Fruit fly (Drosophila melanogaster) whole organism, pupa: ENCODE measurements around the gene vih.

Experiments used
- CG10348 ChIP-seq: fragments of 200-800 bp; sonication (Bioruptor generic); IDR thresholded peaks from 2 replicates; pipeline ENCODE4 v1.3.6; 2022; ENCODE audit warnings: missing biosample characterization, missing genetic modification characterization
- CG12605 ChIP-seq: fragments of 200-800 bp; sonication (Bioruptor generic); IDR thresholded peaks from 2 replicates; pipeline ENCODE4 v1.3.6; 2022; ENCODE audit warnings: missing biosample characterization, missing genetic modification characterization
- CG13204 ChIP-seq: fragments of 200-800 bp; sonication (Bioruptor generic); optimal IDR thresholded peaks from 2 replicates; lab custom pipeline; 2018; ENCODE audit warnings: missing biosample characterization, mild to moderate bottlenecking, missing genetic modification characterization, moderate library complexity
- CG14655 ChIP-seq: fragments of 200-800 bp; sonication (Bioruptor generic); optimal IDR thresholded peaks from 3 replicates; lab custom pipeline; 2017; ENCODE audit warnings: mild to moderate bottlenecking, missing biosample characterization, missing genetic modification reagents, missing genetic modification characterization
- CG15710 ChIP-seq: fragments of 200-800 bp; sonication (Bioruptor generic); optimal IDR thresholded peaks from 2 replicates; lab custom pipeline; 2018; ENCODE audit warnings: missing biosample characterization, mild to moderate bottlenecking, missing genetic modification characterization, moderate library complexity
- CG17806 ChIP-seq: fragments of 200-800 bp; sonication (Bioruptor generic); optimal IDR thresholded peaks from 2 replicates; lab custom pipeline; 2018; ENCODE audit warnings: missing biosample characterization, mild to moderate bottlenecking, missing genetic modification characterization, moderate library complexity
- CG32121 ChIP-seq: fragments of 200-800 bp; sonication (Bioruptor generic); IDR thresholded peaks from 2 replicates; pipeline ENCODE4 v1.3.6; 2022; ENCODE audit warnings: missing biosample characterization, missing genetic modification characterization
- CG34367 ChIP-seq: fragments of 200-800 bp; sonication (Bioruptor generic); optimal IDR thresholded peaks from 2 replicates; lab custom pipeline; 2018; ENCODE audit warnings: missing biosample characterization, mild to moderate bottlenecking, missing genetic modification characterization
- CG4496 ChIP-seq: fragments of 200-800 bp; sonication (Bioruptor generic); IDR thresholded peaks from 3 replicates; pipeline ENCODE4 v1.3.6; 2022; ENCODE audit warnings: missing biosample characterization, missing genetic modification characterization
- CG8159 ChIP-seq: fragments of 200-800 bp; sonication (Bioruptor generic); optimal IDR thresholded peaks from 3 replicates; lab custom pipeline; 2018; ENCODE audit warnings: missing biosample characterization, mild to moderate bottlenecking, missing genetic modification characterization, moderate library complexity
- CG8301 ChIP-seq: fragments of 200-800 bp; sonication (Bioruptor generic); optimal IDR thresholded peaks from 2 replicates; lab custom pipeline; 2018; ENCODE audit warnings: missing biosample characterization, mild to moderate bottlenecking, missing genetic modification characterization
- CG9948 ChIP-seq: fragments of 200-800 bp; sonication (Bioruptor generic); optimal IDR thresholded peaks from 2 replicates; lab custom pipeline; 2018; ENCODE audit warnings: missing biosample characterization, mild to moderate bottlenecking, missing genetic modification characterization, moderate library complexity
- D1 ChIP-seq: fragments of 200-800 bp; sonication (Bioruptor generic); optimal IDR thresholded peaks from 2 replicates; lab custom pipeline; 2018; ENCODE audit warnings: missing biosample characterization, mild to moderate bottlenecking, missing genetic modification characterization, moderate library complexity
- EcR ChIP-seq: fragments of 200-800 bp; sonication (Bioruptor generic); optimal IDR thresholded peaks from 3 replicates; lab custom pipeline; 2019; ENCODE audit warnings: missing biosample characterization, missing genetic modification characterization, mild to moderate bottlenecking, moderate library complexity, missing genetic modification reagents
- Ets98B ChIP-seq: fragments of 200-800 bp; sonication (Bioruptor generic); IDR thresholded peaks from 2 replicates; pipeline ENCODE4 v1.3.6; 2022; ENCODE audit warnings: missing biosample characterization, missing genetic modification characterization
- Pif1A ChIP-seq: fragments of 200-800 bp; sonication (Bioruptor generic); optimal IDR thresholded peaks from 3 replicates; lab custom pipeline; 2016; ENCODE audit warnings: missing biosample characterization, missing genetic modification characterization
- Pif1B ChIP-seq: fragments of 200-800 bp; sonication (Bioruptor generic); optimal IDR thresholded peaks from 3 replicates; lab custom pipeline; 2016; ENCODE audit warnings: missing biosample characterization, missing genetic modification characterization
- Snoo ChIP-seq: fragments of 200-800 bp; sonication (Bioruptor generic); optimal IDR thresholded peaks from 3 replicates; lab custom pipeline; 2017; ENCODE audit warnings: missing biosample characterization, mild to moderate bottlenecking, missing genetic modification characterization, inconsistent platforms
- fd96Ca ChIP-seq: fragments of 200-800 bp; sonication (Bioruptor generic); IDR thresholded peaks from 3 replicates; pipeline ENCODE4 v1.3.6; 2022; ENCODE audit warnings: missing biosample characterization, missing genetic modification characterization
- gl ChIP-seq: fragments of 200-800 bp; sonication (Bioruptor generic); optimal IDR thresholded peaks from 2 replicates; lab custom pipeline; 2018; ENCODE audit warnings: missing biosample characterization, mild to moderate bottlenecking, missing genetic modification characterization
- rn ChIP-seq: fragments of 200-800 bp; sonication (Bioruptor generic); IDR thresholded peaks from 2 replicates; pipeline ENCODE4 v1.3.6; 2022; ENCODE audit warnings: missing biosample characterization, missing genetic modification characterization

The vih gene

DNA sequence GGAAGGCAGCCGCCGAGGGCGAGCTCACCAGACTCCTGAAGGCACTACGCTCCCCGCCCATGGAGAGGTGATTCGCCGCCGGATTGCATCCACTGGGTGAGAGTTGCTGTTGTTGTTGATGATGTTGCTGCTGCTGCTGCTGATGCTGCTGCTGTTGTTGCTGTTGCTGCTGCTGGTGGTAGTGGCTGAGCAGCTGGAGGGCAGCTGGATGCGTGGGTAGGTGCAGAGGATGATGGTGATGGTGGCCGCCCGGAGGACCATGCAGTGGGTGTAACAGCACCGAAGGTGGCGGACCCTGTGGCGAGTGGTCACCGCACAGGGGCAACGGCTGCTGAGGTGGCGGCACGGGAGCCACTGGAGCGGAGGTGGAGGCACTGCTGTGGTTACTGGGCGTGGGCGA, 40.5 kb upstream of the vih start:
- no peak for TF ChIP-seq CG17806 (tag; lab: Kevin White, UChicago)
- no peak for TF ChIP-seq CG12605
- TF ChIP-seq rn (GFP tag; lab: Robert Waterston, UW) = no peak
- TF ChIP-seq gl (tag; lab: Kevin White, UChicago) = no peak
- no peak for TF ChIP-seq CG15710
- no peak for TF ChIP-seq Ets98B
- no peak for TF ChIP-seq CG34367 (tag; lab: Kevin White, UChicago)
- TF ChIP-seq, all 21 proteins: peak for 0

DNA sequence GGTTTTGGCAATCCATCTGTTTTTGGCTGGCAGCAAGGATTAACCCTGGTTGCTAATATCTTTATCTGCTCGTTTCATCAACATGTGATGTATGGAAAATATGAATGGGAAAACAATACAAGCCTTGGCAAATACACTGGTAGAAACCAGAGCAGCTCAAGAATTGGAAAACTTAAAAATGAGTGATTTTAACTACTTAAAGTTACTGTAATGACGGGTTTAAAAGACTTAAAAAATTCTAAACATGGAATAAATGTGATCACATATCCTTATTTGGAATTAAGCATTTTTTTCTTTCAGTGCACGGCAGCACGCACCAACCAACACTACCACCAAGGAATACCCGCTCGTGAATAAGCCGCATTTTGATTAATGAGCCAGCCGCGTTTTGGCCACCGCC, 38.9 kb upstream of the vih start:
- TF ChIP-seq CG4496 (no peak), Pif1B (GFP tag; lab: Kevin White, UChicago) (no peak), CG14655 (GFP tag; lab: Kevin White, UChicago) (no peak), CG34367 (tag; lab: Kevin White, UChicago) (no peak), fd96Ca (GFP tag; lab: Robert Waterston, UW) (no peak), CG8159 (peak; percentile 28), CG10348 (GFP tag; lab: Robert Waterston, UW) (no peak), CG32121 (GFP tag; lab: Robert Waterston, UW) (no peak)

DNA sequence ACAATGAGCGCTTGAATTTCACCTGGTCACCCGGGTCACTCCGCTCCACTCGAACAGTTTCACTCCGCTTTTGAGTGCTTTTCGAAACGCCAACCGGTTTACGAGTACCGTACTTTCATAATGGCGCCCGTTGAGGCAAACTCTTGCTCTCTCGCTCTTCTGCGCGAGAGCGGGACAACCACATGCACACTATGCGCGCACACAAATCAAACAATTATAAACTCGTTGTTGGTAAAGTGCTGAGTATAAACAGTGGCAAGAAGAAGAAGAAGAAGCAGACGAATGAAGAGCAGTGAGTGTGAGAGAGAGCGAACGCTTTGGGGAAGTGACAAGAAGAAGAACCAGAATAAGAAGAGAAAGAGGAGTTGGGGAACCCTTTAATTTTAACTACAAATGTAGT, 36.1 kb upstream of the vih start, which contains the start of gene eyg:
TSS of gene eyg (minus strand) at position 6 of the 400 bp plus-strand sequence.
- TF ChIP-seq CG8301 (tag; lab: Kevin White, UChicago) = no peak
- TF ChIP-seq CG12605 = no peak
- TF ChIP-seq EcR (GFP tag; lab: Kevin White, UChicago) = peak; percentile 19
- TF ChIP-seq CG4496 = no peak
- TF ChIP-seq Pif1B (GFP tag; lab: Kevin White, UChicago) = no peak
- TF ChIP-seq CG9948 (tag; lab: Kevin White, UChicago) = no peak
- TF ChIP-seq fd96Ca (GFP tag; lab: Robert Waterston, UW) = peak; percentile 75; the same call in 2 of the 3 replicates
- no peak for TF ChIP-seq Ets98B
- TF ChIP-seq CG32121 (GFP tag; lab: Robert Waterston, UW) = no peak
- TF ChIP-seq D1 (tag; lab: Kevin White, UChicago) = peak; percentile 2
- TF ChIP-seq CG17806 (tag; lab: Kevin White, UChicago) = no peak
- no peak for TF ChIP-seq CG14655 (GFP tag; lab: Kevin White, UChicago)
- peak; percentile 25 for TF ChIP-seq Snoo (tag; lab: Kevin White, UChicago)

DNA sequence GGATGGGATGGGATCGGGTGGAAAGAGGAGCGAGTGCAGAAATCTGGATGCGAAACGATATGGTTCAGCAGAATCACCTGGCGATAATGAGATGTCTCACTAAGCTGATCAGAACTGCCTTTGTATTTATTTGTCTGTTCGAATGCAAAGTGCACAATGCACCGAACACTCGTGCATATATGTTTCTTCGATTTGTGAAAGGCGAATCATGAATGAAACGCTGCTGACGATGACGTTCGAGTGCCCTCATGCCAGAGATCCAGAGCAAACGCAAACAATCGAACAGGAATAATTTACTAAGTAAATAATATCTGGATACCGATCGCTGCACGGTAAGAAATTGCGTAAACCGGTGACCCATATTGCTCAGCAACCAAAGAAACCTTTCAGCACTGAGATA, 34.4 kb upstream of the vih start, which contains the start of gene CG32102:
TSS of gene CG32102 (minus strand) at position 101 of the 400 bp plus-strand sequence.
- TF ChIP-seq rn (GFP tag; lab: Robert Waterston, UW) (no peak), CG14655 (GFP tag; lab: Kevin White, UChicago) (no peak), CG4496 (no peak), Pif1A (GFP tag; lab: Kevin White, UChicago) (no peak), CG10348 (GFP tag; lab: Robert Waterston, UW) (no peak), fd96Ca (GFP tag; lab: Robert Waterston, UW) (no peak), CG13204 (no peak)

DNA sequence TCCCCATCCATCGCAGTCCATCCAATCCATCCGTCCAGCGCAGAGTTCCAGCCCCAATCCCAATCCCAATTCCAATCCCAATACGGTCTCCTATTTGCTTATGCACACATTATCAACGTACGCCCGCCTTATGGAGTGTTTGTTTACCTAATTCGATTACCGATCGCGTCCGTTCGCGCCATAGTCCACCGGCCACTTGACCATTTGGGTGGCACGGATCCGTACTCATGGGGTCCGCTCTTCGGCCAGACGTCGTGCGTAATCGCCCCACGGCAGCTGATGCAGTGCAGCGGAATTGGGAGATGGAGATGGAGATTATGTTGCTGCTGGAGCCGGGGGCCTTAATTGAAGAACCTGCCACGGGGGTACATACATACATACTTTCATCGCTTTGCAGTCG, 33.6 kb upstream of the vih start:
- TF ChIP-seq D1 (tag; lab: Kevin White, UChicago) (no peak), Ets98B (no peak)

DNA sequence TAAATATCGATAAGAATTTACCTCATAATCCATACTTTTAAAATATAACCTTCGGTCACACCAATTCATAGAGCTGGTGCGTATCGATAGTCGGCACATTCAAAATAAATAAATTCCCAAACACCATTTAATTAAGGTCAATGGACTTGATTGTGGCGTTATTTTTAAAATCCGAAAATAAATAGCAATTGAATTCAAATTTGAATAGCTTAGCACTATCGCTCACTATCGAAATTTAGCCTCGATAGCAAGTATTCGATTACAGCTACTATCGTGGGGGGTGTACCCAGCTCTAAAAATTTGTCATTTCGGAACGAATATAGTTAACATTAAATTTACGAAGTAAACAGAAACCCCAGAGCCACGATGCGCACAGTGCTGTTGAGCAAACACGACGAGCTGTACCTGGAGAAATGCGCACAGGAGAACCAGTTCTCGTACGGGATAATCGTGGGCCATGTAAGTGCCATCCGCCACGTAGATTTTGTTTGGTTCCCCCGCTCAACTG, 32.6 kb upstream of the vih start, which contains the start of gene CG10616:
TSS of gene CG10616 (plus strand) at position 258 of the 508 bp plus-strand sequence.
- no peak for TF ChIP-seq CG8301 (tag; lab: Kevin White, UChicago)
- TF ChIP-seq CG9948 (tag; lab: Kevin White, UChicago) = no peak
- no peak for TF ChIP-seq CG10348 (GFP tag; lab: Robert Waterston, UW)
- no peak for TF ChIP-seq CG4496

DNA sequence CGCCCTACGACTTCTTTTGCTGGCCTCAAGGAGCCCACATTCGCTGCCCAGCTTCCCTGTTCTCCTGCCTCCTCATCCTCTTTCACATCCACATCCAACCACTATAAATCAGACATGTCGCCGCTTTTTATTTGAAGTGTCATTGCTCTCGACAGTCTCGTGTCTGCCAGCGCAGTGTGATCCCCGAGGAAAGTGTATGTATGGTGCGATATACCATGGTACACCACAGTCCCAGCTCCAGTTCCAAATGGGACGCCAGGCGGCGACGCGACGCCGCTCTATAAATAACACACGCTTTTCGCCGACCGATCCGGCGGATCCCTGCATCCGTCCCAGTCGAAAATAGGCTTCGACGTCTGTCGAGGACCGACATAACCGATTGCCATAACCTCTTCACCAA, 25.9 kb upstream of the vih start:
- TF ChIP-seq gl (tag; lab: Kevin White, UChicago) (no peak), Ets98B (no peak), EcR (GFP tag; lab: Kevin White, UChicago) (peak; percentile 83), fd96Ca (GFP tag; lab: Robert Waterston, UW) (no peak), Pif1B (GFP tag; lab: Kevin White, UChicago) (no peak), CG13204 (no peak), CG32121 (GFP tag; lab: Robert Waterston, UW) (no peak), CG8301 (tag; lab: Kevin White, UChicago) (no peak)

DNA sequence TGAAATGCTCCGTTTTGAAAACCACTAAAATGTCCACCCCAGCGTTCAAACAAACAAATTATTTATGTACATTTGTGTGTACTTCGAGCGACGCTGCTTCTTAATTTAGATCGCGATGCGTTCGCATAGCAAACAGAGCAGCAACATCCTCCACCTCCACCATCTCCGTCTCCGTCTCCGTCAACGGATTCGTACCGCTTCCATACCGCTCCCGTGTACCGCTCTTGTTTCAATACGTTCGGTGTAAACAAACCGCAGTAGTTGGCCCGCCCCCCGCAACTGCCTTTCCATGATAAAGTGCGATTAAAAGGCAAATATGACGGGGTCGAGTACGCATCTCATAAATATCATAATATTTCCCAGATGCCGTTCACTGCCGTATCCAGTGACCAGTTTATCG, 21.8 kb upstream of the vih start, which contains the start of gene CG33725:
TSS of gene CG33725 (plus strand) at position 364 of the 400 bp plus-strand sequence.
- no peak for TF ChIP-seq Pif1A (GFP tag; lab: Kevin White, UChicago)
- peak; percentile 57 for TF ChIP-seq CG13204
- no peak for TF ChIP-seq CG10348 (GFP tag; lab: Robert Waterston, UW)
- 0 out of 2 replicates have a peak, but pooled peaks have one; percentile 19 for TF ChIP-seq rn (GFP tag; lab: Robert Waterston, UW)
